Worm (Caenorhabditis elegans): Measurements from ENCODE around the gene T02D1.4.

The T02D1.4 gene

DNA sequence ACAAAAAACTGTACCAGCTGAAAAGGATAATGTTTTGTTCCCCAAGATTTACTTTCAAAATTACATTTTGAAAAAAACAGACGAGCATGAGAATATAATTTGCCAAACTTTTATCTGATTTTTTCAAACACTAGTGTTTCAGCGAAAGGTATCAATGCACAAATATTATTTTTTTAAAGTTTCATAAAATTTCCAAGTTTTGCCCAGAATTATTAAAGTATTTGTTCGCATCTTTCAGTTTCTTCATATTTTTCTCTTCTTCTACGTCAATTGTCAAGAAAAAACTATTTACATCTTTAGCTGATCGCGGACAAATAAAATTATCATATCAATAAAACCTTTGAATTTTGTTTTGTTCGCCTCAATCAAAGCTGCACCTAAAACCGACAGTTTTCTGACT lies 37.5 kb downstream of the T02D1.4 start, which contains the start of gene C06A12.8 (continued):
- no peak for TF ChIP-seq zfp-3 (GFP tag; conservative IDR thresholded peaks at IDR 0.05)
- no peak for TF ChIP-seq ztf-11 (tag; optimal IDR thresholded peaks at IDR 0.05)
- no peak for TF ChIP-seq hlh-30 (tag; optimal IDR thresholded peaks at IDR 0.05; ENCODE audit: insufficient read depth)

DNA sequence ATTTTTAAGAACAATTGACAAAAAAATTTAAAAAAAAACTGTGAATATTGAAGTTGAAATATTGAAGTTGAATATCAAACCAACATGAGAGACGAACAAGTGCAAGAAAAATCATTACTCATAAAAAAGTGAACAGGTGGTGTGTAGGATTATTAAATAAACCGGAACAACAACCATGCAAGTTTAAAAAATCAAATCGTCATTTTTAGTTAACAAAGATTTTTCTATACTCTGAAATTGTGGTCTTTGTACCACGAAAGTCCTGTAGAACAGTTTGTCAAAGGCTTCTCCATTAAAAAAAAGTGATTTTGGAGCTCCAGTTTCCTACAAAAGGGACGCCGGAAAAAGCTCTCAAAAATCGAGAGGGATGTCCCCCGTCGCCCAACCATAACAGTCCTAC lies 40.4 kb downstream of the T02D1.4 start, which contains the start of gene C06A12.19:
C06A12.19 (minus strand) TSS at position 101 of the 400 bp plus-strand sequence.
- no peak for TF ChIP-seq nhr-76 (tag; optimal IDR thresholded peaks at IDR 0.05)
- TF ChIP-seq aha-1 (tag) = peak; percentile 57

DNA sequence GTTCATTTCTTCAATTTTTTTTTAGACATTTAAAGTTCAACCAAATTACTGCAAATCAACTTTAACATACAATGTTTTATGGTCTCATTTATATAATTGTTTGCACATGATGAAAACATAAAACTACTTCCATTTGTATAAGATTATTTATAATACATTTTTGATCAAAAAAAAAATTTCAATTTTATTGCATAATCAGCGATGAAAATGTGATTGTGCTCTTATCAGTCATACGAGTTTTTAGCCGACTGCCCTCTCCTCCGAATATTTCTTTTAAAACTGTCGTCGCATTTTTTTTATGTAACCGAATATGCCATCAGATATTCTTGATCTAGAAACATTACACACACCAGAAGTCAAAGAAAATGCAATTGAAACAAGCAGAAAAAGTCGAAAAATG lies 40.9 kb downstream of the T02D1.4 start, which contains the start of gene F08A7.1:
F08A7.1 (plus strand) TSS at position 191 of the 400 bp plus-strand sequence.
- TF ChIP-seq php-3 (GFP tag; IDR thresholded peaks at IDR 0.05) (peak; percentile 64), zfp-3 (GFP tag; conservative IDR thresholded peaks at IDR 0.05) (no peak), Y5F2A.4 (GFP tag; optimal IDR thresholded peaks at IDR 0.05) (no peak), snpc-4 (tag; optimal IDR thresholded peaks at IDR 0.05) (no peak), dve-1 (tag; optimal IDR thresholded peaks at IDR 0.05; ENCODE audit: insufficient read depth) (peak; percentile 56), daf-16 (GFP tag; optimal IDR thresholded peaks at IDR 0.05) (no peak), daf-16 (tag; optimal IDR thresholded peaks at IDR 0.05) (peak; percentile 48), hlh-11 (tag; optimal IDR thresholded peaks at IDR 0.05) (peak; percentile 24), lin-1 (GFP tag; IDR thresholded peaks at IDR 0.05) (no peak), egl-27 (tag; optimal IDR thresholded peaks at IDR 0.05) (no peak), nhr-28 (tag; optimal IDR thresholded peaks at IDR 0.05) (peak; percentile 67), pqm-1 (tag; optimal IDR thresholded peaks at IDR 0.05) (peak; percentile 72), nhr-25 (tag; optimal IDR thresholded peaks at IDR 0.05; ENCODE audit: borderline replicate concordance, insufficient read depth) (no peak), lsy-2 (tag; optimal IDR thresholded peaks at IDR 0.05) (no peak), unc-130 (GFP tag; optimal IDR thresholded peaks at IDR 0.05) (no peak), ztf-7 (tag; optimal IDR thresholded peaks at IDR 0.05) (no peak), D1046.2 (GFP tag; IDR thresholded peaks at IDR 0.05) (no peak), jun-1 (tag; optimal IDR thresholded peaks at IDR 0.05) (no peak), ama-1 (optimal IDR thresholded peaks at IDR 0.05) (no peak), nhr-77 (tag; optimal IDR thresholded peaks at IDR 0.05) (peak; percentile 0), hlh-30 (tag; optimal IDR thresholded peaks at IDR 0.05; ENCODE audit: insufficient read depth) (peak; percentile 12), fkh-10 (GFP tag; optimal IDR thresholded peaks at IDR 0.05) (no peak), mdt-29 (GFP tag; IDR thresholded peaks at IDR 0.05) (no peak)

DNA sequence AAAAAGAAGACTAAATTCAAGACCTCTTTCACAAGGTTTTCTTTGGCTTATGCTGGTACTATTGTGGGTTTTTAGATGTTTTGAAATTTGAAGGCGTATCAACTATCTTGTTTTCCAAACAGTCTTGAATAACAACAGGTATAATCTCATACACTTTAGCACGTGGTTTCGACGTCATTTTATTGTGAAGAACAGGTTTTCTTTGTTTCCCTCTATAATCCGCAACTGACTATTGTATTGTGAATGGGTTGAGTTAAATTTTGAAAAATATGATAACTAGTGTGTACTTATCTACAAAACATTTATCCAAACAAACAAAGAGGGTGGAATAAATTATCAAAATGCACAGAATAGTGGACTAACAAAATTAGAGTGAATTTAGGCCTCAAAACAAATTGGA lies 41.7 kb downstream of the T02D1.4 start:
- TF ChIP-seq lim-7 (GFP tag; IDR thresholded peaks at IDR 0.05) = no peak
- peak; percentile 60 for TF ChIP-seq hlh-30 (tag; optimal IDR thresholded peaks at IDR 0.05; ENCODE audit: insufficient read depth)
- peak; percentile 51 for TF ChIP-seq dve-1 (tag; optimal IDR thresholded peaks at IDR 0.05; ENCODE audit: insufficient read depth)
- TF ChIP-seq nhr-41 (GFP tag; IDR thresholded peaks at IDR 0.05) = no peak
- TF ChIP-seq mdl-1 (tag; optimal IDR thresholded peaks at IDR 0.05) = peak in 1 of 2 experiments; percentile 52
- TF ChIP-seq ama-1 (optimal IDR thresholded peaks at IDR 0.05) = no peak
- no peak for TF ChIP-seq daf-16 (GFP tag; optimal IDR thresholded peaks at IDR 0.05)
- peak; percentile 46 for TF ChIP-seq daf-16 (tag; optimal IDR thresholded peaks at IDR 0.05)

DNA sequence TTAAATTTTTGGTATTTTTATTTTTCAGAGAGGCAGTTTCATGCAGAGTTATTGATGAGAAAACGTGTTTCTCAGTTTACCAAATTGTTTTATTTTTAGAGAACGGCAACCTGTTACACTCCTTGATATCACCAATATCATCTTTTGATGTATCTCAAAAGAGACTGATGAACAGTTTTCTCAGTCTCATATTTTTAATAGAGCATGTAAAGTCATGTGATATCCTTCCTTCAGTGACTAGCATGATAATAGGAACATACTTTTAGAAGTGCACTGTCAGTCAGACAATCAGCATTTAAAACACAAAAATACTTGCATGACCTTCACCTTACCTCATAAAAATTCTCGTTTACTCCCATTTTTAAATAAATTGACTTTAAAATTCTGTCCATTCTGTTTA lies 42.9 kb downstream of the T02D1.4 start, which contains the start of gene F11E6.11:
F11E6.11 (plus strand) TSS at position 325 of the 400 bp plus-strand sequence.
- TF ChIP-seq ztf-7 (tag; optimal IDR thresholded peaks at IDR 0.05) = no peak
- no peak for TF ChIP-seq aly-2 (tag; optimal IDR thresholded peaks at IDR 0.05)
- no peak for TF ChIP-seq fkh-10 (GFP tag; optimal IDR thresholded peaks at IDR 0.05)
- no peak for TF ChIP-seq T20F7.1 (GFP tag; optimal IDR thresholded peaks at IDR 0.05)
- TF ChIP-seq ces-1 (GFP tag; optimal IDR thresholded peaks at IDR 0.05) = no peak
- peak; percentile 77 for TF ChIP-seq hlh-30 (tag; optimal IDR thresholded peaks at IDR 0.05; ENCODE audit: insufficient read depth)
- peak; percentile 23 for TF ChIP-seq nhr-28 (tag; optimal IDR thresholded peaks at IDR 0.05)
- TF ChIP-seq zip-2 (tag; optimal IDR thresholded peaks at IDR 0.05) = no peak
- TF ChIP-seq lin-13 (GFP tag; optimal IDR thresholded peaks at IDR 0.05) = no peak
- no peak for TF ChIP-seq nhr-11 (tag; optimal IDR thresholded peaks at IDR 0.05)
- TF ChIP-seq unc-62 (GFP tag; optimal IDR thresholded peaks at IDR 0.05 in 1 of 2) = no peak
- no peak for TF ChIP-seq unc-62 (tag; optimal IDR thresholded peaks at IDR 0.05)
- TF ChIP-seq ceh-20 (GFP tag; IDR thresholded peaks at IDR 0.05) = no peak
- TF ChIP-seq nhr-42 (GFP tag; IDR thresholded peaks at IDR 0.05) = no peak
- TF ChIP-seq nhr-48 (tag; optimal IDR thresholded peaks at IDR 0.05) = no peak
- no peak for TF ChIP-seq nhr-41 (GFP tag; IDR thresholded peaks at IDR 0.05)
- TF ChIP-seq mdt-29 (GFP tag; IDR thresholded peaks at IDR 0.05) = no peak
- no peak for TF ChIP-seq lir-3 (tag; optimal IDR thresholded peaks at IDR 0.05)
- TF ChIP-seq zip-11 (GFP tag; IDR thresholded peaks at IDR 0.05) = no peak
- no peak for TF ChIP-seq nhr-76 (tag; optimal IDR thresholded peaks at IDR 0.05)
- peak; percentile 4 for TF ChIP-seq hlh-11 (tag; optimal IDR thresholded peaks at IDR 0.05)
- no peak for TF ChIP-seq nhr-6 (tag; optimal IDR thresholded peaks at IDR 0.05)
- no peak for TF ChIP-seq ztf-11 (tag; optimal IDR thresholded peaks at IDR 0.05)
- TF ChIP-seq mdl-1 (tag; optimal IDR thresholded peaks at IDR 0.05) = peak in 1 of 2 experiments; percentile 20
- no peak for TF ChIP-seq daf-16 (GFP tag; optimal IDR thresholded peaks at IDR 0.05)
- no peak for TF ChIP-seq daf-16 (tag; optimal IDR thresholded peaks at IDR 0.05)
- no peak for TF ChIP-seq Y5F2A.4 (GFP tag; optimal IDR thresholded peaks at IDR 0.05)
